Fruit fly (Drosophila melanogaster) whole organism, embryonic: ENCODE data around the gene SsRbeta.

Experiments used
- Abd-B ChIP-seq: fragments of 200-800 bp; sonication (Bioruptor generic); optimal IDR thresholded peaks from 2 replicates; lab custom pipeline; 2018; ENCODE audit warnings: missing biosample characterization, mild to moderate bottlenecking, missing genetic modification characterization, moderate library complexity
- Bgb ChIP-seq: fragments of 200-800 bp; sonication (Bioruptor generic); IDR thresholded peaks from 2 replicates; pipeline ENCODE4 v1.3.6; 2022; ENCODE audit warnings: missing biosample characterization, missing genetic modification characterization; ENCODE audit not compliant: partially characterized antibody
- C15 ChIP-seq: fragments of 200-800 bp; sonication (Bioruptor generic); IDR thresholded peaks from 3 replicates; pipeline ENCODE4 v1.3.6; 2022; ENCODE audit warnings: missing biosample characterization, missing genetic modification characterization
- CG10267 ChIP-seq: fragments of 200-800 bp; sonication (Bioruptor generic); optimal IDR thresholded peaks from 2 replicates; lab custom pipeline; 2018; ENCODE audit warnings: missing biosample characterization, mild to moderate bottlenecking, missing genetic modification characterization, moderate library complexity
- CG11695 ChIP-seq: fragments of 200-800 bp; sonication (Bioruptor generic); IDR thresholded peaks from 3 replicates; pipeline ENCODE4 v1.3.6; 2022; ENCODE audit warnings: missing biosample characterization, missing genetic modification characterization
- CG12104 ChIP-seq: fragments of 200-800 bp; sonication (Bioruptor generic); optimal IDR thresholded peaks from 3 replicates; lab custom pipeline; 2016; ENCODE audit warnings: missing biosample characterization, missing genetic modification characterization
- CG13296 ChIP-seq: fragments of 200-800 bp; sonication (Bioruptor generic); optimal IDR thresholded peaks from 3 replicates; lab custom pipeline; 2018; ENCODE audit warnings: missing biosample characterization, mild to moderate bottlenecking, missing genetic modification characterization
- CG13775 ChIP-seq: fragments of 200-800 bp; sonication (Bioruptor generic); optimal IDR thresholded peaks from 3 replicates; lab custom pipeline; 2017; ENCODE audit warnings: missing biosample characterization, mild to moderate bottlenecking, missing genetic modification characterization
- CG15011 ChIP-seq: fragments of 200-800 bp; sonication (Bioruptor generic); optimal IDR thresholded peaks from 3 replicates; lab custom pipeline; 2018; ENCODE audit warnings: missing biosample characterization, mild to moderate bottlenecking, missing genetic modification characterization
- CG1832 ChIP-seq: fragments of 200-800 bp; sonication (Bioruptor generic); optimal IDR thresholded peaks from 2 replicates; lab custom pipeline; 2017; ENCODE audit warnings: missing biosample characterization, mild to moderate bottlenecking, missing genetic modification characterization, inconsistent platforms
- CG2202 ChIP-seq: fragments of 200-800 bp; sonication (Bioruptor generic); optimal IDR thresholded peaks from 2 replicates; lab custom pipeline; 2018; ENCODE audit warnings: missing biosample characterization, mild to moderate bottlenecking, missing genetic modification characterization
- CG2875 ChIP-seq: fragments of 200-800 bp; sonication (Bioruptor generic); optimal IDR thresholded peaks from 2 replicates; lab custom pipeline; 2017; ENCODE audit warnings: missing biosample characterization, mild to moderate bottlenecking, missing genetic modification characterization, missing genetic modification reagents
- CG2889 ChIP-seq: fragments of 200-800 bp; sonication (Bioruptor generic); IDR thresholded peaks from 3 replicates; pipeline ENCODE4 v1.3.6; 2022; ENCODE audit warnings: missing biosample characterization, missing genetic modification characterization
- CG4404 ChIP-seq: fragments of 200-800 bp; sonication (Bioruptor generic); IDR thresholded peaks from 2 replicates; pipeline ENCODE4 v1.3.6; 2022; ENCODE audit warnings: missing biosample characterization, missing genetic modification characterization
- CG5245 ChIP-seq: fragments of 200-800 bp; sonication (Bioruptor generic); optimal IDR thresholded peaks from 3 replicates; lab custom pipeline; 2016; ENCODE audit warnings: missing biosample characterization, missing genetic modification characterization
- CG6689 ChIP-seq: fragments of 200-800 bp; sonication (Bioruptor generic); IDR thresholded peaks from 2 replicates; pipeline ENCODE4 v1.3.6; 2022; ENCODE audit warnings: missing biosample characterization, missing genetic modification characterization
- CG7556 ChIP-seq: fragments of 200-800 bp; sonication (Bioruptor generic); optimal IDR thresholded peaks from 2 replicates; lab custom pipeline; 2017; ENCODE audit warnings: missing biosample characterization, mild to moderate bottlenecking, missing genetic modification characterization
- D19B ChIP-seq: fragments of 200-800 bp; sonication (Bioruptor generic); optimal IDR thresholded peaks from 2 replicates; lab custom pipeline; 2017; ENCODE audit warnings: missing biosample characterization, mild to moderate bottlenecking, missing genetic modification characterization
- Drgx ChIP-seq: fragments of 200-800 bp; sonication (Bioruptor generic); IDR thresholded peaks from 2 replicates; pipeline ENCODE4 v1.3.6; 2022; ENCODE audit warnings: missing biosample characterization, missing genetic modification characterization
- ERR ChIP-seq: fragments of 200-800 bp; sonication (Bioruptor generic); optimal IDR thresholded peaks from 2 replicates; lab custom pipeline; 2016; ENCODE audit warnings: missing biosample characterization, missing genetic modification characterization
- HLH3B ChIP-seq: fragments of 200-800 bp; sonication (Bioruptor generic); IDR thresholded peaks from 2 replicates; pipeline ENCODE4 v1.3.6; 2022; ENCODE audit warnings: missing biosample characterization, missing genetic modification characterization
- HLH54F ChIP-seq: fragments of 200-800 bp; sonication (Bioruptor generic); optimal IDR thresholded peaks from 3 replicates; lab custom pipeline; 2016; ENCODE audit warnings: missing biosample characterization, missing genetic modification characterization
- HmgZ ChIP-seq: fragments of 200-800 bp; sonication (Bioruptor generic); optimal IDR thresholded peaks from 2 replicates; lab custom pipeline; 2018; ENCODE audit warnings: missing biosample characterization, mild to moderate bottlenecking, missing genetic modification characterization
- Hmr ChIP-seq: fragments of 200-800 bp; sonication (Bioruptor generic); optimal IDR thresholded peaks from 3 replicates; lab custom pipeline; 2017; ENCODE audit warnings: mild to moderate bottlenecking, missing biosample characterization, missing genetic modification reagents, missing genetic modification characterization
- Hr3 ChIP-seq: fragments of 200-800 bp; sonication (Bioruptor generic); optimal IDR thresholded peaks from 3 replicates; lab custom pipeline; 2016; ENCODE audit warnings: missing biosample characterization, missing genetic modification characterization
- Hsf ChIP-seq: fragments of 200-800 bp; sonication (Bioruptor generic); optimal IDR thresholded peaks from 3 replicates; lab custom pipeline; 2016; ENCODE audit warnings: missing biosample characterization, missing genetic modification characterization
- Med ChIP-seq: fragments of 200-800 bp; sonication (Bioruptor generic); peaks from one replicate; lab custom pipeline; 2016; ENCODE audit warnings: missing biosample characterization, missing genetic modification characterization, mild to moderate bottlenecking, inconsistent platforms, moderate library complexity
- Meics ChIP-seq: fragments of 200-800 bp; sonication (Bioruptor generic); optimal IDR thresholded peaks from 2 replicates; lab custom pipeline; 2017; ENCODE audit warnings: missing biosample characterization, mild to moderate bottlenecking, missing genetic modification characterization
- NfI ChIP-seq: fragments of 200-800 bp; sonication (Bioruptor generic); optimal IDR thresholded peaks from 3 replicates; lab custom pipeline; 2018; ENCODE audit warnings: missing biosample characterization, mild to moderate bottlenecking, missing genetic modification characterization, moderate library complexity
- Scr ChIP-seq: fragments of 200-800 bp; sonication (Bioruptor generic); IDR thresholded peaks from 2 replicates; pipeline ENCODE4 v1.3.6; 2022; ENCODE audit warnings: missing biosample characterization, missing genetic modification characterization; ENCODE audit not compliant: partially characterized antibody
- Sin3A ChIP-seq: fragments of >200 bp; optimal IDR thresholded peaks from 2 replicates; lab custom pipeline; 2018
- Ssrp ChIP-seq: fragments of 200-800 bp; sonication (Bioruptor generic); optimal IDR thresholded peaks from 2 replicates; lab custom pipeline; 2018; ENCODE audit warnings: missing biosample characterization, mild to moderate bottlenecking, missing genetic modification characterization, moderate library complexity
- Usf ChIP-seq: fragments of 200-800 bp; sonication (Bioruptor generic); optimal IDR thresholded peaks from 2 replicates; lab custom pipeline; 2017; ENCODE audit warnings: missing genotype, missing biosample characterization, missing genetic modification characterization
- Xrp1 ChIP-seq: fragments of 200-800 bp; sonication (Bioruptor generic); IDR thresholded peaks from 2 replicates; pipeline ENCODE4 v1.3.6; 2022; ENCODE audit warnings: missing biosample characterization, missing genetic modification characterization
- YL-1 ChIP-seq: fragments of 200-800 bp; sonication (Bioruptor generic); optimal IDR thresholded peaks from 3 replicates; lab custom pipeline; 2017; ENCODE audit warnings: missing biosample characterization, mild to moderate bottlenecking, missing genetic modification characterization
- ap ChIP-seq: fragments of 200-800 bp; sonication (Bioruptor generic); IDR thresholded peaks from 2 replicates; pipeline ENCODE4 v1.3.6; 2022; ENCODE audit warnings: missing biosample characterization, missing genetic modification characterization
- btn ChIP-seq: fragments of 200-800 bp; sonication (Bioruptor generic); optimal IDR thresholded peaks from 2 replicates; lab custom pipeline; 2016; ENCODE audit warnings: missing biosample characterization, missing genetic modification characterization
- croc ChIP-seq: fragments of 200-800 bp; sonication (Bioruptor generic); conservative IDR thresholded peaks from 3 replicates; pipeline ENCODE4 v1.3.6; 2022; ENCODE audit warnings: missing biosample characterization, missing genetic modification characterization
- dati ChIP-seq: fragments of 200-800 bp; sonication (Bioruptor generic); IDR thresholded peaks from 2 replicates; pipeline ENCODE4 v1.3.6; 2022; ENCODE audit warnings: missing biosample characterization, missing genetic modification characterization
- dpn ChIP-seq, 2 experiments: fragments of 200-800 bp; sonication (Bioruptor generic); optimal IDR thresholded peaks; 3 replicates each; lab custom pipeline; 2016; ENCODE audit warnings: missing biosample characterization in 2 of 2, missing genetic modification characterization in 2 of 2
- emc ChIP-seq: fragments of 200-800 bp; sonication (Bioruptor generic); optimal IDR thresholded peaks from 2 replicates; lab custom pipeline; 2016; ENCODE audit warnings: missing biosample characterization, missing genetic modification characterization
- fd96Cb ChIP-seq: fragments of 200-800 bp; sonication (Bioruptor generic); optimal IDR thresholded peaks from 2 replicates; lab custom pipeline; 2018; ENCODE audit warnings: missing biosample characterization, mild to moderate bottlenecking, missing genetic modification characterization, moderate library complexity
- lola ChIP-seq, 3 experiments: fragments of >200 bp in 2 of 3; fragments of 200-800 bp in 1 of 3; sonication (Bioruptor generic) in 1 of 3; optimal IDR thresholded peaks; 2 replicates each; lab custom pipeline; 2017 to 2019; ENCODE audit warnings: missing biosample characterization in 3 of 3, missing genetic modification characterization in 3 of 3, mild to moderate bottlenecking in 1 of 3, moderate library complexity in 1 of 3
- mld ChIP-seq: fragments of 200-800 bp; sonication (Bioruptor generic); IDR thresholded peaks from 3 replicates; pipeline ENCODE4 v1.3.6; 2022; ENCODE audit warnings: missing biosample characterization, missing genetic modification characterization; ENCODE audit not compliant: partially characterized antibody
- tgo ChIP-seq: fragments of 200-800 bp; sonication (Bioruptor generic); IDR thresholded peaks from 3 replicates; pipeline ENCODE4 v1.3.6; 2022; ENCODE audit warnings: missing biosample characterization, missing genetic modification characterization
- trem ChIP-seq: fragments of 200-800 bp; optimal IDR thresholded peaks from 3 replicates; lab custom pipeline; 2019; ENCODE audit warnings: missing biosample characterization, mild to moderate bottlenecking, missing genetic modification characterization, moderate library complexity
- tx ChIP-seq: fragments of 200-800 bp; sonication (Bioruptor generic); optimal IDR thresholded peaks from 2 replicates; lab custom pipeline; 2016; ENCODE audit warnings: missing biosample characterization, missing genetic modification characterization
- wor ChIP-seq: fragments of 200-800 bp; sonication (Bioruptor generic); IDR thresholded peaks from 2 replicates; pipeline ENCODE4 v1.3.6; 2022; ENCODE audit warnings: missing biosample characterization, missing genetic modification characterization
- zfh2 ChIP-seq: fragments of 200-800 bp; sonication (Bioruptor generic); optimal IDR thresholded peaks from 2 replicates; lab custom pipeline; 2016; ENCODE audit warnings: missing biosample characterization, missing genetic modification characterization

The SsRbeta gene

dm6 chr3L:16131264-16132066, 2.0 kb downstream of the SsRbeta start, which contains the start of the genes Trs20 and elg1 (continued):
- TF ChIP-seq Scr (GFP tag; lab: Robert Waterston, UW) (no peak), Xrp1 (GFP tag; lab: Robert Waterston, UW) (no peak; the same call in 1 of the 2 replicates), Hsf (no peak), D19B (GFP tag; lab: Kevin White, UChicago) (no peak), CG13296 (GFP tag; lab: Kevin White, UChicago) (peak; percentile 73), Bgb (0 out of 2 replicates have a peak, but pooled peaks have one; percentile 7), CG12104 (GFP tag; lab: Kevin White, UChicago) (peak; percentile 42), CG2889 (GFP tag; lab: Robert Waterston, UW) (no peak), HLH54F (peak; percentile 21), HmgZ (tag; lab: Kevin White, UChicago) (peak; percentile 10), Sin3A (no peak), Hmr (peak; percentile 15), croc (GFP tag; lab: Robert Waterston, UW) (no peak), Ssrp (peak; percentile 34), Usf (GFP tag; lab: Kevin White, UChicago) (no peak), mld (GFP tag; lab: Robert Waterston, UW) (no peak), dati (GFP tag; lab: Robert Waterston, UW) (no peak), wor (GFP tag; lab: Robert Waterston, UW) (no peak), emc (GFP tag; lab: Kevin White, UChicago) (no peak), CG4404 (GFP tag; lab: Robert Waterston, UW) (0 out of 2 replicates have a peak, but pooled peaks have one; percentile 27), CG7556 (peak; percentile 66), CG2875 (no peak), Med (peak; percentile 87), Meics (peak; percentile 61), HLH3B (GFP tag; lab: Robert Waterston, UW) (peak; percentile 54; the same call in 1 of the 2 replicates), CG6689 (GFP tag; lab: Robert Waterston, UW) (peak; percentile 44; the same call in 1 of the 2 replicates), fd96Cb (tag; lab: Kevin White, UChicago) (no peak), Abd-B (no peak), lola (GFP tag; optimal IDR thresholded peaks at IDR 0.05; lab: Kevin White, UChicago) (peak in 1 of 3 experiments; percentile 61), tx (no peak), CG13775 (peak; percentile 41), btn (GFP tag; lab: Kevin White, UChicago) (no peak), CG15011 (no peak), CG5245 (GFP tag; lab: Kevin White, UChicago) (peak; percentile 6), dpn (GFP tag; optimal IDR thresholded peaks at IDR 0.05; lab: Kevin White, UChicago) (peak; percentile 2 to 35), tgo (GFP tag; lab: Robert Waterston, UW) (peak; percentile 35; the same call in 1 of the 3 replicates), ap (GFP tag; lab: Robert Waterston, UW) (no peak), CG10267 (tag; lab: Kevin White, UChicago) (peak; percentile 94), Hr3 (GFP tag; lab: Kevin White, UChicago) (peak; percentile 81), CG1832 (no peak), Drgx (no peak), C15 (GFP tag; lab: Robert Waterston, UW) (no peak), trem (peak; percentile 56), NfI (GFP tag; lab: Kevin White, UChicago) (peak; percentile 54), CG2202 (tag; lab: Kevin White, UChicago) (no peak), CG11695 (GFP tag; lab: Robert Waterston, UW) (peak; percentile 56; the same call in 2 of the 3 replicates), YL-1 (GFP tag; lab: Kevin White, UChicago) (peak; percentile 47), ERR (GFP tag; lab: Kevin White, UChicago) (no peak), zfh2 (GFP tag; lab: Kevin White, UChicago) (peak; percentile 10)
